Fruit fly (Drosophila melanogaster): ENCODE results near the gene Gbeta13F.

Gbeta13F gene

dm6 chrX:15857601-15858284 is 2.2 kb upstream of the Gbeta13F start, which contains the start of the genes CG46440 and Myb:
TSS of gene CG46440 (minus strand) at chrX:15857823.
TSS of gene Myb (minus strand) at chrX:15857823.
- TF ChIP-seq foxo (GFP tag; optimal IDR thresholded peaks at IDR 0.05) = peak in 1 of 2 experiments; percentile 24
- TF ChIP-seq woc (GFP tag; optimal IDR thresholded peaks at IDR 0.05) = peak; percentile 33
- TF ChIP-seq sage (GFP tag; optimal IDR thresholded peaks at IDR 0.05) = peak; percentile 3
- TF ChIP-seq Vsx2 (GFP tag; optimal IDR thresholded peaks at IDR 0.05; ENCODE audit: partially characterized antibody) = no peak
- TF ChIP-seq Hnf4 (GFP tag; optimal IDR thresholded peaks at IDR 0.05) = peak; percentile 61
- no peak for TF ChIP-seq CrebA (GFP tag; optimal IDR thresholded peaks at IDR 0.05; ENCODE audit: borderline replicate concordance)
- TF ChIP-seq OdsH (GFP tag; optimal IDR thresholded peaks at IDR 0.05) = peak; percentile 16

- no peak for TF ChIP-seq CrebA (GFP tag; optimal IDR thresholded peaks at IDR 0.05; ENCODE audit: borderline replicate concordance)
- no peak for TF ChIP-seq Dif (GFP tag; optimal IDR thresholded peaks at IDR 0.05; ENCODE audit: partially characterized antibody)
- no peak for TF ChIP-seq dsf (GFP tag; optimal IDR thresholded peaks at IDR 0.05; ENCODE audit: borderline replicate concordance)
- TF ChIP-seq Hnf4 (GFP tag; optimal IDR thresholded peaks at IDR 0.05) = no peak
- TF ChIP-seq h (GFP tag; optimal IDR thresholded peaks at IDR 0.05) = no peak
- no peak for TF ChIP-seq psq (GFP tag; optimal IDR thresholded peaks at IDR 0.05)
- TF ChIP-seq CG32264 (GFP tag; optimal IDR thresholded peaks at IDR 0.05) = no peak
Observed at dm6 chrX:15859387-15859786, 528 bp upstream of the Gbeta13F start, which contains the start of gene AlkB. TSS of gene AlkB (minus strand) at chrX:15859487.

dm6 chrX:15860479-15860878 is 564 bp downstream of the Gbeta13F start:
- no peak for TF ChIP-seq Myc (optimal IDR thresholded peaks at IDR 0.05)
- peak; percentile 89 for TF ChIP-seq jim (GFP tag; optimal IDR thresholded peaks at IDR 0.05)
- TF ChIP-seq Dfd (GFP tag; optimal IDR thresholded peaks at IDR 0.05) = no peak
- TF ChIP-seq CG32264 (GFP tag; optimal IDR thresholded peaks at IDR 0.05) = no peak
- peak; percentile 27 for TF ChIP-seq fru (GFP tag; optimal IDR thresholded peaks at IDR 0.05)
- peak; percentile 50 for TF ChIP-seq rgr (GFP tag; optimal IDR thresholded peaks at IDR 0.05)
- TF ChIP-seq Dif (GFP tag; optimal IDR thresholded peaks at IDR 0.05; ENCODE audit: partially characterized antibody) = peak; percentile 50
- peak; percentile 67 for TF ChIP-seq Hr83 (GFP tag; optimal IDR thresholded peaks at IDR 0.05; ENCODE audit: poor library complexity, severe bottlenecking)
- no peak for TF ChIP-seq sage (GFP tag; optimal IDR thresholded peaks at IDR 0.05)
- no peak for TF ChIP-seq usp (GFP tag; optimal IDR thresholded peaks at IDR 0.05)
- no peak for TF ChIP-seq dmrt93B (GFP tag; optimal IDR thresholded peaks at IDR 0.05)
- no peak for TF ChIP-seq lola (GFP tag; optimal IDR thresholded peaks at IDR 0.05)
- TF ChIP-seq brk (GFP tag; optimal IDR thresholded peaks at IDR 0.05) = no peak
- peak in 1 of 2 experiments; percentile 22 for TF ChIP-seq foxo (GFP tag; optimal IDR thresholded peaks at IDR 0.05)
- TF ChIP-seq GATAd (GFP tag; optimal IDR thresholded peaks at IDR 0.05) = no peak
- TF ChIP-seq CG9705 (GFP tag; optimal IDR thresholded peaks at IDR 0.05) = no peak
- no peak for TF ChIP-seq Abd-B (GFP tag; optimal IDR thresholded peaks at IDR 0.05)
- no peak for TF ChIP-seq Mio (GFP tag; optimal IDR thresholded peaks at IDR 0.05)
- no peak for TF ChIP-seq pan (optimal IDR thresholded peaks at IDR 0.05)
- TF ChIP-seq psq (GFP tag; optimal IDR thresholded peaks at IDR 0.05) = peak; percentile 23
- TF ChIP-seq HLH106 (tag; optimal IDR thresholded peaks at IDR 0.05) = peak; percentile 8
- TF ChIP-seq dl (GFP tag; optimal IDR thresholded peaks at IDR 0.05; ENCODE audit: insufficient read depth in 1 of 2, partially characterized antibody in 2 of 2) = no peak
- no peak for TF ChIP-seq Jra (GFP tag; optimal IDR thresholded peaks at IDR 0.05)
- no peak for TF ChIP-seq N (GFP tag; optimal IDR thresholded peaks at IDR 0.05)
- peak; percentile 21 for TF ChIP-seq Rel (GFP tag; optimal IDR thresholded peaks at IDR 0.05)
- TF ChIP-seq Rel (tag; optimal IDR thresholded peaks at IDR 0.05) = peak; percentile 61
- TF ChIP-seq woc (GFP tag; optimal IDR thresholded peaks at IDR 0.05) = peak; percentile 32
- TF ChIP-seq Vsx2 (GFP tag; optimal IDR thresholded peaks at IDR 0.05; ENCODE audit: partially characterized antibody) = no peak
- no peak for TF ChIP-seq sv (GFP tag; optimal IDR thresholded peaks at IDR 0.05)
- no peak for TF ChIP-seq Hr78 (GFP tag; optimal IDR thresholded peaks at IDR 0.05)
- peak; percentile 35 for TF ChIP-seq OdsH (GFP tag; optimal IDR thresholded peaks at IDR 0.05)
- peak; percentile 36 for TF ChIP-seq Hnf4 (GFP tag; optimal IDR thresholded peaks at IDR 0.05)
- TF ChIP-seq Sp1 (GFP tag; optimal IDR thresholded peaks at IDR 0.05) = peak; percentile 57
- peak; percentile 46 for TF ChIP-seq h (GFP tag; optimal IDR thresholded peaks at IDR 0.05)
- TF ChIP-seq ey (GFP tag; optimal IDR thresholded peaks at IDR 0.05) = no peak
- TF ChIP-seq br (GFP tag; optimal IDR thresholded peaks at IDR 0.05) = no peak
- no peak for TF ChIP-seq dsf (GFP tag; optimal IDR thresholded peaks at IDR 0.05; ENCODE audit: borderline replicate concordance)
- TF ChIP-seq tai (GFP tag; optimal IDR thresholded peaks at IDR 0.05) = no peak
- TF ChIP-seq CrebA (GFP tag; optimal IDR thresholded peaks at IDR 0.05; ENCODE audit: borderline replicate concordance) = no peak

All from whole organism, wandering third instar larva.